Fruit fly (Drosophila melanogaster) whole organism, embryonic: ENCODE measurements around the gene CG7367.

Source experiments
- bbx ChIP-seq: fragments of 200-800 bp; sonication (Bioruptor generic); IDR thresholded peaks from 2 replicates; pipeline ENCODE4 v1.3.6; 2022; ENCODE audit warnings: missing biosample characterization, missing genetic modification characterization; ENCODE audit not compliant: partially characterized antibody
- eyg ChIP-seq: fragments of 200-800 bp; sonication (Bioruptor generic); optimal IDR thresholded peaks from 3 replicates; lab custom pipeline; 2016; ENCODE audit warnings: missing biosample characterization, missing genetic modification characterization
- slp2 ChIP-seq: fragments of 200-800 bp; sonication (Bioruptor generic); optimal IDR thresholded peaks from 2 replicates; lab custom pipeline; 2016; ENCODE audit warnings: missing biosample characterization, missing genetic modification characterization

- TF ChIP-seq slp2 (GFP tag; lab: Kevin White, UChicago) (no peak), bbx (GFP tag; lab: Robert Waterston, UW) (no peak), eyg (no peak)
These were observed 32.3 kb downstream of the CG7367 start, which contains the start of gene Spn28Dc for dm6 chr2L:8007160-8007876.
